Worm (Caenorhabditis elegans): ENCODE results near the gene C35C5.8.

ce11 chrX:11501967-11502366, 31.4 kb upstream of the C35C5.8 start, which contains the start of gene F29G6.1:
- TF ChIP-seq nhr-76 (tag; optimal IDR thresholded peaks at IDR 0.05) (no peak), fos-1 (tag; optimal IDR thresholded peaks at IDR 0.05) (no peak), nhr-237 (tag; optimal IDR thresholded peaks at IDR 0.05) (no peak), sea-2 (GFP tag; optimal IDR thresholded peaks at IDR 0.05) (no peak), unc-62 (GFP tag; optimal IDR thresholded peaks at IDR 0.05) (no peak), ceh-16 (tag; optimal IDR thresholded peaks at IDR 0.05) (no peak)

Data from whole organism, L3 larva.